Worm (Caenorhabditis elegans): ENCODE results near the gene F55B12.2.

The F55B12.2 gene

ce11 chrV:13787225-13787898 lies 29.4 kb downstream of the F55B12.2 start, which contains the start of the genes F53C11.4 and F53C11.5:
TSS of gene F53C11.4 (minus strand) at chrV:13787352.
TSS of gene F53C11.5 (plus strand) at chrV:13787549.
- no peak for TF ChIP-seq tbx-37 (GFP tag; conservative IDR thresholded peaks at IDR 0.05)
- TF ChIP-seq flt-1 (GFP tag; IDR thresholded peaks at IDR 0.05): no peak
- no peak for TF ChIP-seq tbx-11 (GFP tag; IDR thresholded peaks at IDR 0.05)
- TF ChIP-seq ama-1 (optimal IDR thresholded peaks at IDR 0.05): no peak
- no peak for TF ChIP-seq sea-1 (GFP tag; conservative IDR thresholded peaks at IDR 0.05)
- TF ChIP-seq B0310.2 (tag; optimal IDR thresholded peaks at IDR 0.05): no peak
- no peak for TF ChIP-seq pes-1 (GFP tag; IDR thresholded peaks at IDR 0.05)
- no peak for TF ChIP-seq hmbx-1 (tag; optimal IDR thresholded peaks at IDR 0.05)
- no peak for TF ChIP-seq tra-4 (tag; optimal IDR thresholded peaks at IDR 0.05)
- TF ChIP-seq ceh-13 (GFP tag; optimal IDR thresholded peaks at IDR 0.05): no peak

ce11 chrV:13785767-13786166 lies 31.0 kb downstream of the F55B12.2 start:
- TF ChIP-seq aly-1 (tag; optimal IDR thresholded peaks at IDR 0.05): no peak
- TF ChIP-seq F13C5.2 (tag; optimal IDR thresholded peaks at IDR 0.05): no peak
- no peak for TF ChIP-seq scrt-1 (GFP tag; IDR thresholded peaks at IDR 0.05)
- TF ChIP-seq hnd-1 (tag; optimal IDR thresholded peaks at IDR 0.05): no peak
- no peak for TF ChIP-seq tbx-37 (GFP tag; conservative IDR thresholded peaks at IDR 0.05)
- no peak for TF ChIP-seq ceh-36 (tag; optimal IDR thresholded peaks at IDR 0.05)
- TF ChIP-seq hmg-4 (GFP tag; optimal IDR thresholded peaks at IDR 0.05): no peak
- no peak for TF ChIP-seq tra-4 (tag; optimal IDR thresholded peaks at IDR 0.05)
- TF ChIP-seq tbx-11 (GFP tag; IDR thresholded peaks at IDR 0.05): no peak
- no peak for TF ChIP-seq sea-1 (GFP tag; conservative IDR thresholded peaks at IDR 0.05)
- no peak for TF ChIP-seq ets-7 (tag; optimal IDR thresholded peaks at IDR 0.05)
- no peak for TF ChIP-seq ceh-13 (GFP tag; optimal IDR thresholded peaks at IDR 0.05)
- no peak for TF ChIP-seq flt-1 (GFP tag; IDR thresholded peaks at IDR 0.05)
- TF ChIP-seq hmbx-1 (tag; optimal IDR thresholded peaks at IDR 0.05): no peak
- TF ChIP-seq B0310.2 (tag; optimal IDR thresholded peaks at IDR 0.05): no peak
- TF ChIP-seq pes-1 (GFP tag; IDR thresholded peaks at IDR 0.05): no peak
- TF ChIP-seq ama-1 (optimal IDR thresholded peaks at IDR 0.05): no peak

- TF ChIP-seq ama-1 (optimal IDR thresholded peaks at IDR 0.05) (no peak), ceh-36 (tag; optimal IDR thresholded peaks at IDR 0.05) (no peak)
These were observed 34.6 kb downstream of the F55B12.2 start, which contains the start of gene decr-1.1 for ce11 chrV:13782190-13782589. TSS of gene decr-1.1 (plus strand) at chrV:13782399.

- TF ChIP-seq ceh-36 (tag; optimal IDR thresholded peaks at IDR 0.05) (no peak), tbx-11 (GFP tag; IDR thresholded peaks at IDR 0.05) (no peak), sea-1 (GFP tag; conservative IDR thresholded peaks at IDR 0.05) (no peak), aly-1 (tag; optimal IDR thresholded peaks at IDR 0.05) (no peak), tra-4 (tag; optimal IDR thresholded peaks at IDR 0.05) (no peak), tbx-37 (GFP tag; conservative IDR thresholded peaks at IDR 0.05) (no peak), F13C5.2 (tag; optimal IDR thresholded peaks at IDR 0.05) (no peak)
These were observed 35.9 kb downstream of the F55B12.2 start for ce11 chrV:13780902-13781301.

- TF ChIP-seq pes-1 (GFP tag; IDR thresholded peaks at IDR 0.05) (no peak), ceh-36 (tag; optimal IDR thresholded peaks at IDR 0.05) (no peak), hmbx-1 (tag; optimal IDR thresholded peaks at IDR 0.05) (no peak), ama-1 (optimal IDR thresholded peaks at IDR 0.05) (no peak), flt-1 (GFP tag; IDR thresholded peaks at IDR 0.05) (no peak), tra-4 (tag; optimal IDR thresholded peaks at IDR 0.05) (no peak), hnd-1 (tag; optimal IDR thresholded peaks at IDR 0.05) (no peak), ceh-13 (GFP tag; optimal IDR thresholded peaks at IDR 0.05) (no peak), ets-7 (tag; optimal IDR thresholded peaks at IDR 0.05) (no peak), F13C5.2 (tag; optimal IDR thresholded peaks at IDR 0.05) (no peak), aly-1 (tag; optimal IDR thresholded peaks at IDR 0.05) (no peak), hmg-4 (GFP tag; optimal IDR thresholded peaks at IDR 0.05) (no peak), sea-1 (GFP tag; conservative IDR thresholded peaks at IDR 0.05) (no peak), tbx-11 (GFP tag; IDR thresholded peaks at IDR 0.05) (no peak)
These were observed 38.9 kb downstream of the F55B12.2 start, which contains the start of gene F53C11.9 for ce11 chrV:13777857-13778256. TSS of gene F53C11.9 (plus strand) at chrV:13778015.

- no peak for TF ChIP-seq ceh-36 (tag; optimal IDR thresholded peaks at IDR 0.05)
- no peak for TF ChIP-seq hmbx-1 (tag; optimal IDR thresholded peaks at IDR 0.05)
- TF ChIP-seq B0310.2 (tag; optimal IDR thresholded peaks at IDR 0.05): no peak
- TF ChIP-seq tbx-37 (GFP tag; conservative IDR thresholded peaks at IDR 0.05): no peak
- TF ChIP-seq scrt-1 (GFP tag; IDR thresholded peaks at IDR 0.05): no peak
- no peak for TF ChIP-seq hmg-4 (GFP tag; optimal IDR thresholded peaks at IDR 0.05)
- TF ChIP-seq flt-1 (GFP tag; IDR thresholded peaks at IDR 0.05): no peak
- TF ChIP-seq aly-1 (tag; optimal IDR thresholded peaks at IDR 0.05): no peak
- TF ChIP-seq tbx-11 (GFP tag; IDR thresholded peaks at IDR 0.05): no peak
- no peak for TF ChIP-seq tra-4 (tag; optimal IDR thresholded peaks at IDR 0.05)
- no peak for TF ChIP-seq F13C5.2 (tag; optimal IDR thresholded peaks at IDR 0.05)
- TF ChIP-seq ama-1 (optimal IDR thresholded peaks at IDR 0.05): no peak
These were observed 41.2 kb downstream of the F55B12.2 start, which contains the start of gene F53C11.1 for ce11 chrV:13775529-13775928. TSS of gene F53C11.1 (plus strand) at chrV:13775796.

- TF ChIP-seq ama-1 (optimal IDR thresholded peaks at IDR 0.05): no peak
- TF ChIP-seq hnd-1 (tag; optimal IDR thresholded peaks at IDR 0.05): no peak
- TF ChIP-seq F13C5.2 (tag; optimal IDR thresholded peaks at IDR 0.05): no peak
- no peak for TF ChIP-seq ets-7 (tag; optimal IDR thresholded peaks at IDR 0.05)
- TF ChIP-seq pes-1 (GFP tag; IDR thresholded peaks at IDR 0.05): no peak
- TF ChIP-seq hmg-4 (GFP tag; optimal IDR thresholded peaks at IDR 0.05): no peak
- no peak for TF ChIP-seq aly-1 (tag; optimal IDR thresholded peaks at IDR 0.05)
- no peak for TF ChIP-seq flt-1 (GFP tag; IDR thresholded peaks at IDR 0.05)
- TF ChIP-seq tbx-37 (GFP tag; conservative IDR thresholded peaks at IDR 0.05): no peak
- no peak for TF ChIP-seq tbx-11 (GFP tag; IDR thresholded peaks at IDR 0.05)
- TF ChIP-seq tra-4 (tag; optimal IDR thresholded peaks at IDR 0.05): no peak
- no peak for TF ChIP-seq ceh-36 (tag; optimal IDR thresholded peaks at IDR 0.05)
- no peak for TF ChIP-seq sea-1 (GFP tag; conservative IDR thresholded peaks at IDR 0.05)
- TF ChIP-seq scrt-1 (GFP tag; IDR thresholded peaks at IDR 0.05): no peak
- no peak for TF ChIP-seq hmbx-1 (tag; optimal IDR thresholded peaks at IDR 0.05)
- no peak for TF ChIP-seq ceh-13 (GFP tag; optimal IDR thresholded peaks at IDR 0.05)
These were observed 45.6 kb downstream of the F55B12.2 start, which contains the start of gene F20G2.5 for ce11 chrV:13771209-13771608. TSS of gene F20G2.5 (plus strand) at chrV:13771509.

Data from whole organism, early embryonic.